Fruit fly (Drosophila melanogaster) whole organism: ENCODE results near the gene Npc2d.

Source experiments
- CG8478 ChIP-seq: fragments of >200 bp; optimal IDR thresholded peaks from 2 replicates; lab custom pipeline; 2018; ENCODE audit warnings: inconsistent platforms
- Dll ChIP-seq: fragments of >200 bp; optimal IDR thresholded peaks from 2 replicates; lab custom pipeline; 2017
- EcR ChIP-seq, 2 experiments: fragments of >200 bp; optimal IDR thresholded peaks; 2 replicates each; lab custom pipeline; 2017; ENCODE audit warnings: missing biosample characterization in 2 of 2, missing genetic modification characterization in 2 of 2, missing genetic modification reagents in 2 of 2
- pan ChIP-seq: fragments of >200 bp; optimal IDR thresholded peaks from 2 replicates; lab custom pipeline; 2017
- psq ChIP-seq: fragments of >200 bp; optimal IDR thresholded peaks from 2 replicates; lab custom pipeline; 2017
- usp ChIP-seq: fragments of >200 bp; optimal IDR thresholded peaks from 2 replicates; lab custom pipeline; 2017; ENCODE audit warnings: missing biosample characterization, missing genetic modification characterization, mixed read lengths

The Npc2d gene

dm6 chr3R:10055951-10056350 is at the start of gene Npc2d:
Gene Npc2d, minus strand, starts transcription at chr3R:10056083.
- TF ChIP-seq usp (GFP tag; lab: Kevin White, UChicago) (no peak), psq (lab: Kevin White, UChicago) (no peak), CG8478 (lab: Kevin White, UChicago) (no peak), pan (lab: Kevin White, UChicago) (no peak), EcR (GFP tag; optimal IDR thresholded peaks at IDR 0.05; lab: Kevin White, UChicago) (no peak), Dll (lab: Kevin White, UChicago) (no peak)

dm6 chr3R:10100498-10101196 is 44.8 kb upstream of the Npc2d start:
- no peak for TF ChIP-seq CG8478 (lab: Kevin White, UChicago)
- no peak for TF ChIP-seq EcR (GFP tag; optimal IDR thresholded peaks at IDR 0.05; lab: Kevin White, UChicago)
- no peak for TF ChIP-seq pan (lab: Kevin White, UChicago)
- no peak for TF ChIP-seq psq (lab: Kevin White, UChicago)
- TF ChIP-seq usp (GFP tag; lab: Kevin White, UChicago) = no peak
- no peak for TF ChIP-seq Dll (lab: Kevin White, UChicago)

dm6 chr3R:10099401-10099848 is 43.5 kb upstream of the Npc2d start:
- no peak for TF ChIP-seq psq (lab: Kevin White, UChicago)
- TF ChIP-seq CG8478 (lab: Kevin White, UChicago) = no peak
- no peak for TF ChIP-seq pan (lab: Kevin White, UChicago)
- no peak for TF ChIP-seq EcR (GFP tag; optimal IDR thresholded peaks at IDR 0.05; lab: Kevin White, UChicago)

- TF ChIP-seq CG8478 (lab: Kevin White, UChicago) (no peak), usp (GFP tag; lab: Kevin White, UChicago) (no peak), psq (lab: Kevin White, UChicago) (no peak), Dll (lab: Kevin White, UChicago) (no peak), pan (lab: Kevin White, UChicago) (no peak), EcR (GFP tag; optimal IDR thresholded peaks at IDR 0.05; lab: Kevin White, UChicago) (no peak)
Observed at dm6 chr3R:10098296-10098675, 42.4 kb upstream of the Npc2d start.

- TF ChIP-seq pan (lab: Kevin White, UChicago) (no peak), Dll (lab: Kevin White, UChicago) (no peak), usp (GFP tag; lab: Kevin White, UChicago) (no peak), psq (lab: Kevin White, UChicago) (no peak), CG8478 (lab: Kevin White, UChicago) (no peak), EcR (GFP tag; optimal IDR thresholded peaks at IDR 0.05; lab: Kevin White, UChicago) (no peak)
Observed at dm6 chr3R:10097531-10098295, 41.8 kb upstream of the Npc2d start.

dm6 chr3R:10095765-10096164 is 39.9 kb upstream of the Npc2d start:
- TF ChIP-seq usp (GFP tag; lab: Kevin White, UChicago) = no peak
- TF ChIP-seq EcR (GFP tag; optimal IDR thresholded peaks at IDR 0.05; lab: Kevin White, UChicago) = no peak
- no peak for TF ChIP-seq Dll (lab: Kevin White, UChicago)
- TF ChIP-seq CG8478 (lab: Kevin White, UChicago) = no peak
- TF ChIP-seq psq (lab: Kevin White, UChicago) = no peak
- TF ChIP-seq pan (lab: Kevin White, UChicago) = no peak

- TF ChIP-seq EcR (GFP tag; optimal IDR thresholded peaks at IDR 0.05; lab: Kevin White, UChicago) (no peak), usp (GFP tag; lab: Kevin White, UChicago) (no peak), pan (lab: Kevin White, UChicago) (no peak), psq (lab: Kevin White, UChicago) (no peak), CG8478 (lab: Kevin White, UChicago) (no peak), Dll (lab: Kevin White, UChicago) (no peak)
Observed at dm6 chr3R:10095052-10095451, 39.2 kb upstream of the Npc2d start.

dm6 chr3R:10093252-10094030 is 37.6 kb upstream of the Npc2d start:
- TF ChIP-seq psq (lab: Kevin White, UChicago) = no peak
- no peak for TF ChIP-seq usp (GFP tag; lab: Kevin White, UChicago)
- TF ChIP-seq EcR (GFP tag; optimal IDR thresholded peaks at IDR 0.05; lab: Kevin White, UChicago) = no peak
- no peak for TF ChIP-seq pan (lab: Kevin White, UChicago)
- TF ChIP-seq CG8478 (lab: Kevin White, UChicago) = no peak
- TF ChIP-seq Dll (lab: Kevin White, UChicago) = no peak

- no peak for TF ChIP-seq Dll (lab: Kevin White, UChicago)
- TF ChIP-seq pan (lab: Kevin White, UChicago) = no peak
- TF ChIP-seq CG8478 (lab: Kevin White, UChicago) = no peak
- TF ChIP-seq EcR (GFP tag; optimal IDR thresholded peaks at IDR 0.05; lab: Kevin White, UChicago) = no peak
- no peak for TF ChIP-seq usp (GFP tag; lab: Kevin White, UChicago)
- no peak for TF ChIP-seq psq (lab: Kevin White, UChicago)
Observed at dm6 chr3R:10091513-10091912, 35.6 kb upstream of the Npc2d start.

dm6 chr3R:10090906-10091305 is 35.0 kb upstream of the Npc2d start:
- no peak for TF ChIP-seq EcR (GFP tag; optimal IDR thresholded peaks at IDR 0.05; lab: Kevin White, UChicago)
- TF ChIP-seq usp (GFP tag; lab: Kevin White, UChicago) = no peak
- no peak for TF ChIP-seq psq (lab: Kevin White, UChicago)
- TF ChIP-seq Dll (lab: Kevin White, UChicago) = no peak
- no peak for TF ChIP-seq pan (lab: Kevin White, UChicago)
- no peak for TF ChIP-seq CG8478 (lab: Kevin White, UChicago)
